Worm (Caenorhabditis elegans) whole organism, L1 larva: ENCODE results near the gene F01D5.6.

Experiments
- ama-1 ChIP-seq: fragments of 150-350 bp; optimal IDR thresholded peaks from 2 replicates; lab custom pipeline; 2014
- ceh-90 ChIP-seq: sonication (generic microtip); optimal IDR thresholded peaks from 2 replicates; lab custom pipeline; 2016; ENCODE audit warnings: missing genetic modification characterization, missing compliant biosample characterization
- isw-1 ChIP-seq: fragments of 200-800 bp; sonication (Bioruptor generic); IDR thresholded peaks from 2 replicates; pipeline ENCODE4 v1.3.6; 2022; ENCODE audit warnings: missing genetic modification characterization, missing compliant biosample characterization

DNA sequence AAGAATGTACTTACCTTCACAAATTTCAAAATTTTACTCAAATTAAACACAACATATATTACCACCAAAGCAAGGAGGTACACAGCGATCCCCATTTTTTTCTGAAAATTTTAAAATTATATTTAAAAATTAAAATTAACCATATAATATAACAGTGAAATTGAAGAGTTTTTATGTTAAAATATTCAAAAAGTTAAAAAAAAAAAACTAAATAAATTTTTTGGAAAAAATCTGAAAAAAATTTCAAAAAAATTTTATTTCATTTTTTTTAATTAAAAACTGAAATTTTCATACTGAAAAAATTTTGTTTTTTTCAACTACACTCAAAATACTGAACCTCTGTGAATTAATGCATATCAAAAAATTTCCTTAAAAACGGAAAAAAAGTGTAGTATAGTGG lies 10.6 kb downstream of the F01D5.6 start, which contains the start of gene cyp-37A1:
- TF ChIP-seq ceh-90: no peak
- TF ChIP-seq ama-1: no peak
- TF ChIP-seq isw-1 (GFP tag; lab: Robert Waterston, UW): no peak
